Fruit fly (Drosophila melanogaster): ENCODE results near the gene Reps.

Gene Reps

DNA sequence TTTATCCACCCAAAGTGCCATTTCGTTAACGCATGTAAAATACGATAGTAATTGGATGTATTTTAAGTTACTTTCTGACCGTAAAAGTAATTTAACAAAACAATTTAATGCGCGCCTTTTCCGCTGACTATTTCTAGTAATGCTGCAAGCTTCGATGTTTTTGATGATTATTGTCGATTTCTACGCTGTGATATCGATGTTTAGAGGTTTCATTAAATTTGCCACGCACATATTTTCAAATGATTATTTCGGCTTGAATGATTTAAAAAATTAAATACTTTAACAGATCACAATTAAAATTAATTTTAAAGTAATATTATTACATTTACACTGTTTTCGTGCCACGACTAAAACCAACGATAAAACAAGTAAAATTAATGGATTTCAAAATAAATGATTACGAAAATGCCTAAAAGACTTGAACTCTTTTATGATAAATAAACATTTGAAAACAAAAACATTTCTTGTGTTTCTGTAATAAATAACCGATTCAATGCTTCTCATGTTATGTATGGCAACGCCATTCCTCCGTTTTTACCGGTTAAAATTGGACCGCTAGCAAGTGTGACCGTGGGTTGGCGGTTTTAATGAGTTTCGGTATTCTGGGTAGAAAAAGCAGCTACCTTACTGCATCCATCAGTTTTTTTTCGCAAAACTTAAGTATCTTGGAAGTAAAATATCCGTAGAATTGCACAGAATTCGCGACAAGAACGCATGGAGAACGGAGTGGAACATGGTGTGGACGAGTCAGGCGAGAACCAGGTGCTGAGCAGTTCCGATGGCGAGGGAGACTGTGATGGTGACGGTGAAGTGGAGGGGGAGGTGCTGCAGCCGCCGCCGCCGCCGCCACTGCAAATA, 23.9 kb upstream of the Reps start, which contains the start of the genes RfC38 and CG4751 (continued):
- no peak for TF ChIP-seq CG15601 (tag; optimal IDR thresholded peaks at IDR 0.05)
- peak; percentile 50; the same call in 1 of the 2 replicates for TF ChIP-seq inv (GFP tag; IDR thresholded peaks at IDR 0.05; ENCODE audit: partially characterized antibody)
- TF ChIP-seq CG31388 (GFP tag; optimal IDR thresholded peaks at IDR 0.05) = no peak
- TF ChIP-seq dpn (GFP tag; optimal IDR thresholded peaks at IDR 0.05) = peak in 1 of 2 experiments; percentile 22
- no peak for TF ChIP-seq Hey (tag; optimal IDR thresholded peaks at IDR 0.05)
- no peak for TF ChIP-seq CG7928 (GFP tag; optimal IDR thresholded peaks at IDR 0.05)
- TF ChIP-seq CG1024 (GFP tag; IDR thresholded peaks at IDR 0.05) = no peak
- TF ChIP-seq CG10147 (GFP tag; optimal IDR thresholded peaks at IDR 0.05) = no peak
- peak; percentile 75 for TF ChIP-seq Dref (GFP tag; IDR thresholded peaks at IDR 0.05)
- TF ChIP-seq bbx (GFP tag; IDR thresholded peaks at IDR 0.05; ENCODE audit: partially characterized antibody) = peak; percentile 73
- TF ChIP-seq CG33213 (GFP tag; optimal IDR thresholded peaks at IDR 0.05) = no peak
- TF ChIP-seq luna (GFP tag; optimal IDR thresholded peaks at IDR 0.05) = no peak
- no peak for TF ChIP-seq pum (GFP tag; optimal IDR thresholded peaks at IDR 0.05)
- TF ChIP-seq MBD-R2 (GFP tag; IDR thresholded peaks at IDR 0.05) = peak; percentile 74
- no peak for TF ChIP-seq fu2 (GFP tag; optimal IDR thresholded peaks at IDR 0.05)
- no peak; the same call in 1 of the 2 replicates for TF ChIP-seq Rfx (GFP tag; IDR thresholded peaks at IDR 0.05)
- TF ChIP-seq Adf1 (GFP tag; IDR thresholded peaks at IDR 0.05) = peak; percentile 20; the same call in 1 of the 2 replicates
- no peak for TF ChIP-seq sisA (GFP tag; IDR thresholded peaks at IDR 0.05)
- peak; percentile 67 for TF ChIP-seq knrl (GFP tag; IDR thresholded peaks at IDR 0.05; ENCODE audit: partially characterized antibody)
- TF ChIP-seq Spps (tag; optimal IDR thresholded peaks at IDR 0.05) = no peak
- TF ChIP-seq CG4820 (GFP tag; optimal IDR thresholded peaks at IDR 0.05) = no peak
- no peak for TF ChIP-seq schlank (tag; optimal IDR thresholded peaks at IDR 0.05)
- TF ChIP-seq CG14860 (GFP tag; IDR thresholded peaks at IDR 0.05; ENCODE audit: partially characterized antibody) = peak; percentile 61; the same call in 2 of the 3 replicates
- TF ChIP-seq CG6272 (GFP tag; IDR thresholded peaks at IDR 0.05) = no peak
- no peak for TF ChIP-seq mirr (GFP tag; optimal IDR thresholded peaks at IDR 0.05)
- no peak for TF ChIP-seq Hr51 (GFP tag; optimal IDR thresholded peaks at IDR 0.05)
- TF ChIP-seq nmo (GFP tag; optimal IDR thresholded peaks at IDR 0.05) = peak; percentile 39
- no peak for TF ChIP-seq Ada2b (GFP tag; IDR thresholded peaks at IDR 0.05)
- no peak for TF ChIP-seq her (GFP tag; optimal IDR thresholded peaks at IDR 0.05)
- no peak for TF ChIP-seq Antp (GFP tag; optimal IDR thresholded peaks at IDR 0.05)
- no peak for TF ChIP-seq chn (GFP tag; optimal IDR thresholded peaks at IDR 0.05)
- TF ChIP-seq Camta (GFP tag; optimal IDR thresholded peaks at IDR 0.05) = no peak
- TF ChIP-seq chm (GFP tag; IDR thresholded peaks at IDR 0.05) = 0 out of 2 replicates have a peak, but pooled peaks have one; percentile 14
- peak; percentile 67 for TF ChIP-seq HLH4C (GFP tag; IDR thresholded peaks at IDR 0.05; ENCODE audit: partially characterized antibody)
- peak; percentile 46 for TF ChIP-seq CG15514 (GFP tag; optimal IDR thresholded peaks at IDR 0.05)
- TF ChIP-seq CG11695 (GFP tag; IDR thresholded peaks at IDR 0.05) = no peak
- no peak for TF ChIP-seq dan (GFP tag; IDR thresholded peaks at IDR 0.05)
- TF ChIP-seq CG1233 (GFP tag; optimal IDR thresholded peaks at IDR 0.05) = no peak
- TF ChIP-seq Sox102F (GFP tag; optimal IDR thresholded peaks at IDR 0.05) = no peak
- TF ChIP-seq CrebB (tag; optimal IDR thresholded peaks at IDR 0.05) = no peak
- peak; percentile 73 for TF ChIP-seq zen (tag; optimal IDR thresholded peaks at IDR 0.05)
- peak; percentile 73 for TF ChIP-seq Med (GFP tag)
- peak; percentile 47 for TF ChIP-seq CG17829 (tag; optimal IDR thresholded peaks at IDR 0.05)
- no peak for TF ChIP-seq CG32532 (GFP tag; IDR thresholded peaks at IDR 0.05)
- TF ChIP-seq CG10979 (tag; optimal IDR thresholded peaks at IDR 0.05) = no peak
- peak; percentile 68 for TF ChIP-seq unc-4 (GFP tag; IDR thresholded peaks at IDR 0.05; ENCODE audit: partially characterized antibody)
- peak; percentile 73 for TF ChIP-seq Doc3 (GFP tag; IDR thresholded peaks at IDR 0.05; ENCODE audit: partially characterized antibody)
- TF ChIP-seq CG10209 (GFP tag; optimal IDR thresholded peaks at IDR 0.05) = no peak

Measured in whole organism, embryonic.